Worm (Caenorhabditis elegans) whole organism, L3 larva: ENCODE data around the gene C16D9.1.

Experiments used
- ceh-16 ChIP-seq: sonication (generic microtip); optimal IDR thresholded peaks from 2 replicates; lab custom pipeline; 2017; ENCODE audit warnings: missing biosample characterization, missing genetic modification characterization
- elt-1 ChIP-seq: fragments of 150-350 bp; optimal IDR thresholded peaks from 2 replicates; lab custom pipeline; 2014; ENCODE audit warnings: missing biosample characterization, missing genetic modification characterization
- fos-1 ChIP-seq: fragments of 150-350 bp; optimal IDR thresholded peaks from 2 replicates; lab custom pipeline; 2014; ENCODE audit warnings: missing biosample characterization, missing genetic modification characterization
- hmg-11 ChIP-seq: sonication (generic microtip); optimal IDR thresholded peaks from 2 replicates; lab custom pipeline; 2016; ENCODE audit warnings: missing genetic modification characterization, missing compliant biosample characterization
- lin-39 ChIP-seq: fragments of 150-350 bp; optimal IDR thresholded peaks from 2 replicates; lab custom pipeline; 2018; ENCODE audit warnings: missing biosample characterization, missing genetic modification reagents, missing genetic modification characterization
- nhr-12 ChIP-seq: fragments of 150-350 bp; optimal IDR thresholded peaks from 2 replicates; lab custom pipeline; 2014; ENCODE audit warnings: missing biosample characterization, missing genetic modification characterization
- nhr-23 ChIP-seq: fragments of 150-350 bp; optimal IDR thresholded peaks from 2 replicates; lab custom pipeline; 2014; ENCODE audit warnings: missing biosample characterization, missing genetic modification reagents, missing genetic modification characterization
- pha-4 ChIP-seq: fragments of 150-350 bp; optimal IDR thresholded peaks from 2 replicates; lab custom pipeline; 2014; ENCODE audit warnings: missing biosample characterization, missing genetic modification reagents, missing genetic modification characterization
- unc-62 ChIP-seq: fragments of 150-350 bp; sonication (generic microtip); optimal IDR thresholded peaks from 4 replicates; lab custom pipeline; 2014; ENCODE audit warnings: missing biosample characterization, missing genetic modification reagents, missing genetic modification characterization
- zag-1 ChIP-seq: fragments of 150-350 bp; optimal IDR thresholded peaks from 2 replicates; lab custom pipeline; 2014; ENCODE audit warnings: missing biosample characterization, missing genetic modification characterization
- ztf-4 ChIP-seq: fragments of 150-350 bp; optimal IDR thresholded peaks from 2 replicates; lab custom pipeline; 2014; ENCODE audit warnings: missing biosample characterization, missing genetic modification characterization

- no peak for TF ChIP-seq hmg-11 (tag; lab: Kevin White, UChicago)
- no peak for TF ChIP-seq ztf-4 (tag; lab: Kevin White, UChicago)
- TF ChIP-seq fos-1 (tag; lab: Kevin White, UChicago), result no peak
- TF ChIP-seq zag-1, result no peak
- no peak for TF ChIP-seq unc-62 (GFP tag; lab: Kevin White, UChicago)
- TF ChIP-seq nhr-23 (tag; lab: Kevin White, UChicago), result no peak
- TF ChIP-seq ceh-16 (tag; lab: Kevin White, UChicago), result no peak
- no peak for TF ChIP-seq lin-39
- no peak for TF ChIP-seq pha-4 (tag; lab: Kevin White, UChicago)
- TF ChIP-seq nhr-12 (tag; lab: Kevin White, UChicago), result no peak
- TF ChIP-seq elt-1 (tag; lab: Kevin White, UChicago), result no peak
Measured at ce11 chrV:8263466-8263865, 4.3 kb downstream of the C16D9.1 start, which contains the start of gene C16D9.8.
